Worm (Caenorhabditis elegans) whole organism, dauer: ENCODE results near the gene T07A5.1.
"Not testable (repeated sequence)": the region's sequence is repeated elsewhere in the genome, so short reads cannot be mapped to it uniquely, and the experiment has no call there.

ENCODE experiments used
- unc-62 ChIP-seq: sonication (generic microtip); optimal IDR thresholded peaks from 2 replicates; lab custom pipeline; 2017; ENCODE audit warnings: missing biosample characterization, missing genetic modification reagents, missing genetic modification characterization

Gene T07A5.1

ce11 chrIII:10293362-10293761 is 12.6 kb downstream of the T07A5.1 start:
- TF ChIP-seq unc-62 (GFP tag; lab: Kevin White, UChicago) = no peak

ce11 chrIII:10290541-10290940 is 15.5 kb downstream of the T07A5.1 start:
- TF ChIP-seq unc-62 (GFP tag; lab: Kevin White, UChicago) = no peak

- no peak for TF ChIP-seq unc-62 (GFP tag; lab: Kevin White, UChicago)
Measured at ce11 chrIII:10289790-10290189, 16.2 kb downstream of the T07A5.1 start.

ce11 chrIII:10285623-10286022 is 20.4 kb downstream of the T07A5.1 start, which contains the start of gene K10G9.2:
Gene K10G9.2, plus strand, starts transcription at chrIII:10285923.
- no peak for TF ChIP-seq unc-62 (GFP tag; lab: Kevin White, UChicago)

ce11 chrIII:10284214-10284613 is 21.8 kb downstream of the T07A5.1 start:
- TF ChIP-seq unc-62 (GFP tag; lab: Kevin White, UChicago) = no peak

ce11 chrIII:10278826-10279225 is 27.2 kb downstream of the T07A5.1 start, which contains the start of gene pad-2:
Gene pad-2, plus strand, starts transcription at chrIII:10279126.
- no peak for TF ChIP-seq unc-62 (GFP tag; lab: Kevin White, UChicago)

- TF ChIP-seq unc-62 (GFP tag; lab: Kevin White, UChicago) = no peak
Measured at ce11 chrIII:10271807-10272206, 34.2 kb downstream of the T07A5.1 start.

- no peak for TF ChIP-seq unc-62 (GFP tag; lab: Kevin White, UChicago)
Measured at ce11 chrIII:10270778-10271307, 35.2 kb downstream of the T07A5.1 start, which contains the start of gene cnk-1. Gene cnk-1, plus strand, starts transcription at chrIII:10271257.

- not testable (repeated sequence) for TF ChIP-seq unc-62 (GFP tag; lab: Kevin White, UChicago)
Measured at ce11 chrIII:10266824-10267223, 39.2 kb downstream of the T07A5.1 start, which contains the start of gene inpp-4B. Gene inpp-4B, minus strand, starts transcription at chrIII:10266877.

- TF ChIP-seq unc-62 (GFP tag; lab: Kevin White, UChicago) = no peak
Measured at ce11 chrIII:10261682-10262081, 44.3 kb downstream of the T07A5.1 start, which contains the start of gene bbs-5. Gene bbs-5, minus strand, starts transcription at chrIII:10261782.

- no peak for TF ChIP-seq unc-62 (GFP tag; lab: Kevin White, UChicago)
Measured at ce11 chrIII:10261256-10261655, 44.7 kb downstream of the T07A5.1 start.

- no peak for TF ChIP-seq unc-62 (GFP tag; lab: Kevin White, UChicago)
Measured at ce11 chrIII:10258641-10259040, 47.4 kb downstream of the T07A5.1 start, which contains the start of gene rip-1. Gene rip-1, minus strand, starts transcription at chrIII:10258741.

ce11 chrIII:10254583-10254982 is 51.4 kb downstream of the T07A5.1 start, which contains the start of gene R01H10.4:
Gene R01H10.4, plus strand, starts transcription at chrIII:10254818.
- TF ChIP-seq unc-62 (GFP tag; lab: Kevin White, UChicago) = no peak
